Worm (Caenorhabditis elegans): ENCODE measurements around the gene F58F12.1.

The F58F12.1 gene

DNA sequence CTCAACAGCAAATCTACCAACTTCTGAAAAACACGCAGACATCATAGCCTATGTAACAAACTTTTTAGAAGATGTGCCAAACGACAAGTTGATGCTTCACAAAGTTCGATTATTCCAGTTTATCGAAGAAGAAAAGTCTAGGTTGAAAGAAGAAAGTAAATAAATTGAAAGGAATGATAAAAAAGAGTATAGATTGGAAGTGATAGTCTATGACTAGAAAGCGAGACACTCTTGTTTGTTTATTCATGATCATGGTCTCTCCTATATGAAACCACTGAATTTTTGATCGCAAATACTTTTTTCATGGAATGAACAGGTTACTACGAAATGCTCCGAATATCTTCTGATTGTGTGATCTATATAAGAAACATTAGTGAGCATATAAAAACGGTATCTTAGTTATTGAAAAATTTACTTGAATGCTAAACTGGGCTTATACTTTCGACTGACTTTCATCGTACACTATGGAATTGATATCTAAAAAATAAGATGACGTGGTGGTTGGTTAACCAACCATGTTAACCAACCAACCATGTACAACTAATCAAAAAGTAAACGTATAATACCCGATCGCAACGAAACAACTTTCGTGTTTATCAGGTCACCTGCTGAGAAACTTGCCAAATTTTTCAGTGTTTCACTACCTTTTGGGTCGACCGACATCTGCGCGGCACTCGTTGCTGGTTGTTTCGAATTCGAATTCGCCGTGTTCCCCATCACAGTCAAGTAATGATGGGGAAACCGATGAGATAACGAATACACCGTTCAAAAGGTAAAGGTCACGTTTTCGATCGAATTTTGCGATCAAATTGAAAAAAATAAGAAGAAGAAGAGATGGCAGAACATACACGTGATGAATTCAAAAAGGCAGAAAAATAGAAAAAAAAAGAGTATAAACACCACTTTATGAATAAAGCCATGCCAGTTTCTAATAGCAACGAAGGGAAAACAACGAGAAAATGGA, 38.0 kb upstream of the F58F12.1 start, which contains the start of gene C32D5.8:
Gene C32D5.8, minus strand, starts transcription at position 770 of the 964 bp plus-strand sequence.
- TF ChIP-seq hpl-2 (GFP tag; optimal IDR thresholded peaks at IDR 0.05) (no peak), lin-14 (GFP tag; optimal IDR thresholded peaks at IDR 0.05) (peak; percentile 58), nhr-71 (tag; optimal IDR thresholded peaks at IDR 0.05) (peak; percentile 26), tlp-1 (tag; optimal IDR thresholded peaks at IDR 0.05) (no peak), mep-1 (tag; optimal IDR thresholded peaks at IDR 0.05) (peak; percentile 37), lin-35 (GFP tag; optimal IDR thresholded peaks at IDR 0.05) (peak in 1 of 2 experiments; percentile 33), efl-1 (optimal IDR thresholded peaks at IDR 0.05) (no peak), efl-1 (GFP tag; optimal IDR thresholded peaks at IDR 0.05 in 1 of 2) (peak in 1 of 2 experiments; percentile 79), nhr-85 (tag) (peak; percentile 69), ama-1 (optimal IDR thresholded peaks at IDR 0.05) (peak; percentile 45), elt-3 (tag; optimal IDR thresholded peaks at IDR 0.05) (peak in 1 of 6 experiments; percentile 21), fkh-8 (tag; optimal IDR thresholded peaks at IDR 0.05) (peak; percentile 32), blmp-1 (tag; optimal IDR thresholded peaks at IDR 0.05) (peak; percentile 37), elt-2 (tag; optimal IDR thresholded peaks at IDR 0.05) (peak; percentile 13), Y116A8C.19 (tag; optimal IDR thresholded peaks at IDR 0.05; ENCODE audit: borderline replicate concordance) (no peak), grh-1 (GFP tag; IDR thresholded peaks at IDR 0.05) (0 out of 2 replicates have a peak, but pooled peaks have one; percentile 8), mdl-1 (tag; optimal IDR thresholded peaks at IDR 0.05) (peak in 1 of 2 experiments; percentile 34), skn-1 (tag; optimal IDR thresholded peaks at IDR 0.05) (no peak), ets-5 (GFP tag; IDR thresholded peaks at IDR 0.05) (no peak), nhr-20 (tag; optimal IDR thresholded peaks at IDR 0.05) (peak; percentile 47), snu-23 (GFP tag; optimal IDR thresholded peaks at IDR 0.05) (peak; percentile 28), dpl-1 (GFP tag; optimal IDR thresholded peaks at IDR 0.05) (peak in 1 of 3 experiments; percentile 8)

DNA sequence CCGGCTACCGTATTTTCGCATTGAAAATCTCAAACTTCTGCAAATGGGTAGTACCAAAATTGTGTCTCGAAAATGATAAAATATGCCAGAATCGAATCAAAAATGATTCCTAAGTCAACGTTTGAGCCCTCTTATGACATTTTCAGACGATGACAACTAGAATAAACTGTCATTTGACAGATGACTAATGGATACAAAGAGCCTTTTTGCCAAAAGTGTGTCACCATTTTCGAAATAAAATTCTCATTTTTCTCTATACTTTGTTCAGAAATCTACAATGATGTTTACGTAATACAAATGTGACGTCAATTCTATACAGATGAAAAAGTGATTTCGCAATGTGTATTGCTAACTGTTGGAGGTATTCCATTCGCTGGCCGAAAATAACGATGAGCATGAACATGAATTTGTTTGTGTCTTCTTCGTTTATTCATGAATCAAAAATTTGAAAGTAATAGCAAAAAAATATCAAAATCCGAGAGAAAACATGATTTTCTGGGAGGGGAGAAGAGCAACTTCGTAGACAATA, 36.8 kb upstream of the F58F12.1 start:
- TF ChIP-seq efl-3 (GFP tag; optimal IDR thresholded peaks at IDR 0.05): no peak
- TF ChIP-seq sox-4 (tag; optimal IDR thresholded peaks at IDR 0.05): no peak
- TF ChIP-seq fkh-8 (tag; optimal IDR thresholded peaks at IDR 0.05): peak; percentile 71
- no peak for TF ChIP-seq zag-1 (tag; optimal IDR thresholded peaks at IDR 0.05)
- TF ChIP-seq alr-1 (tag; optimal IDR thresholded peaks at IDR 0.05; ENCODE audit: borderline replicate concordance): no peak
- TF ChIP-seq lin-13 (GFP tag; optimal IDR thresholded peaks at IDR 0.05): peak; percentile 64
- TF ChIP-seq mdl-1 (tag; optimal IDR thresholded peaks at IDR 0.05): peak in 1 of 2 experiments; percentile 5
- peak; percentile 80 for TF ChIP-seq hpl-2 (GFP tag; optimal IDR thresholded peaks at IDR 0.05)
- TF ChIP-seq ztf-4 (tag; optimal IDR thresholded peaks at IDR 0.05): peak; percentile 86
- peak; percentile 57 for TF ChIP-seq skn-1 (tag; optimal IDR thresholded peaks at IDR 0.05)
- peak; percentile 49 for TF ChIP-seq lin-14 (GFP tag; optimal IDR thresholded peaks at IDR 0.05)
- TF ChIP-seq nhr-28 (tag; optimal IDR thresholded peaks at IDR 0.05): no peak
- TF ChIP-seq dsc-1 (tag; optimal IDR thresholded peaks at IDR 0.05): no peak
- no peak for TF ChIP-seq sptf-1 (tag; optimal IDR thresholded peaks at IDR 0.05)
- TF ChIP-seq nhr-20 (tag; optimal IDR thresholded peaks at IDR 0.05): peak; percentile 56
- no peak for TF ChIP-seq nhr-12 (tag; optimal IDR thresholded peaks at IDR 0.05)
- peak; percentile 64 for TF ChIP-seq elt-2 (tag; optimal IDR thresholded peaks at IDR 0.05)
- TF ChIP-seq egl-13 (tag; optimal IDR thresholded peaks at IDR 0.05): no peak
- 0 out of 2 replicates have a peak, but pooled peaks have one; percentile 13 for TF ChIP-seq grh-1 (GFP tag; IDR thresholded peaks at IDR 0.05)
- peak; percentile 75 for TF ChIP-seq nhr-90 (tag; optimal IDR thresholded peaks at IDR 0.05; ENCODE audit: poor library complexity)
- peak; percentile 66 for TF ChIP-seq nhr-19 (GFP tag; conservative IDR thresholded peaks at IDR 0.05)
- TF ChIP-seq ceh-63 (GFP tag; optimal IDR thresholded peaks at IDR 0.05): no peak
- no peak for TF ChIP-seq nhr-237 (tag; optimal IDR thresholded peaks at IDR 0.05)
- TF ChIP-seq jun-1 (tag; optimal IDR thresholded peaks at IDR 0.05): no peak
- peak; percentile 5 for TF ChIP-seq C04F5.9 (tag; optimal IDR thresholded peaks at IDR 0.05)
- no peak for TF ChIP-seq blmp-1 (tag; optimal IDR thresholded peaks at IDR 0.05)
- no peak for TF ChIP-seq ces-1 (GFP tag; optimal IDR thresholded peaks at IDR 0.05)
- TF ChIP-seq xbp-1 (tag; optimal IDR thresholded peaks at IDR 0.05): peak; percentile 27
- TF ChIP-seq fos-1 (tag; optimal IDR thresholded peaks at IDR 0.05): peak; percentile 73
- TF ChIP-seq efl-1 (optimal IDR thresholded peaks at IDR 0.05): peak; percentile 16 to 57
- TF ChIP-seq efl-1 (GFP tag; optimal IDR thresholded peaks at IDR 0.05 in 1 of 2): no peak
- TF ChIP-seq nhr-85 (tag): peak; percentile 76
- no peak for TF ChIP-seq lin-39 (tag; optimal IDR thresholded peaks at IDR 0.05)
- TF ChIP-seq nhr-77 (tag; optimal IDR thresholded peaks at IDR 0.05): no peak
- TF ChIP-seq ceh-8 (GFP tag; optimal IDR thresholded peaks at IDR 0.05): no peak
- peak; percentile 53 to 63 for TF ChIP-seq lsy-2 (tag; optimal IDR thresholded peaks at IDR 0.05)
- TF ChIP-seq irx-1 (tag; optimal IDR thresholded peaks at IDR 0.05): no peak
- peak; percentile 84 for TF ChIP-seq ama-1 (optimal IDR thresholded peaks at IDR 0.05)

All from whole organism, L1 larva.